Fruit fly (Drosophila melanogaster) whole organism, embryonic: ENCODE data around the gene CG43367.
A peak's percentile ranks its signal among the peaks of the same experiment; 100 is the strongest.

Source experiments
- Ada2b ChIP-seq: fragments of 200-800 bp; sonication (Bioruptor generic); IDR thresholded peaks from 2 replicates; pipeline ENCODE4 v1.3.6; 2022; ENCODE audit warnings: missing biosample characterization, missing genetic modification characterization
- CG10654 ChIP-seq: fragments of 200-800 bp; sonication (Bioruptor generic); optimal IDR thresholded peaks from 2 replicates; lab custom pipeline; 2016; ENCODE audit warnings: missing biosample characterization, missing genetic modification characterization
- CG11723 ChIP-seq: fragments of 200-800 bp; sonication (Bioruptor generic); optimal IDR thresholded peaks from 2 replicates; lab custom pipeline; 2017; ENCODE audit warnings: missing biosample characterization, mild to moderate bottlenecking, missing genetic modification characterization
- CG13775 ChIP-seq: fragments of 200-800 bp; sonication (Bioruptor generic); optimal IDR thresholded peaks from 3 replicates; lab custom pipeline; 2017; ENCODE audit warnings: missing biosample characterization, mild to moderate bottlenecking, missing genetic modification characterization
- CG14860 ChIP-seq: fragments of 200-800 bp; sonication (Bioruptor generic); IDR thresholded peaks from 3 replicates; pipeline ENCODE4 v1.3.6; 2022; ENCODE audit warnings: missing biosample characterization, missing genetic modification characterization; ENCODE audit not compliant: partially characterized antibody
- CG16813 ChIP-seq: fragments of 200-800 bp; sonication (Bioruptor generic); IDR thresholded peaks from 3 replicates; pipeline ENCODE4 v1.3.6; 2022; ENCODE audit warnings: missing biosample characterization, missing genetic modification characterization; ENCODE audit not compliant: partially characterized antibody
- CG17186 ChIP-seq: fragments of 200-800 bp; sonication (Bioruptor generic); optimal IDR thresholded peaks from 3 replicates; lab custom pipeline; 2017; ENCODE audit warnings: missing biosample characterization, missing genetic modification reagents, missing genetic modification characterization
- CG17802 ChIP-seq: fragments of 200-800 bp; sonication (Bioruptor generic); optimal IDR thresholded peaks from 2 replicates; lab custom pipeline; 2018; ENCODE audit warnings: missing biosample characterization, mild to moderate bottlenecking, missing genetic modification characterization, moderate library complexity
- CG2199 ChIP-seq: fragments of 200-800 bp; sonication (Bioruptor generic); IDR thresholded peaks from 3 replicates; pipeline ENCODE4 v1.3.6; 2022; ENCODE audit warnings: missing biosample characterization, missing genetic modification characterization
- CG2678 ChIP-seq: fragments of 200-800 bp; sonication (Bioruptor generic); optimal IDR thresholded peaks from 3 replicates; lab custom pipeline; 2019; ENCODE audit warnings: missing biosample characterization, mild to moderate bottlenecking, missing genetic modification characterization, moderate library complexity
- CG4820 ChIP-seq: fragments of 200-800 bp; sonication (Bioruptor generic); optimal IDR thresholded peaks from 3 replicates; lab custom pipeline; 2016; ENCODE audit warnings: missing biosample characterization, missing genetic modification characterization
- CG7357 ChIP-seq: fragments of 200-800 bp; sonication (Bioruptor generic); IDR thresholded peaks from 3 replicates; pipeline ENCODE4 v1.3.6; 2022; ENCODE audit warnings: missing biosample characterization, missing genetic modification characterization
- CG7839 ChIP-seq: fragments of 200-800 bp; sonication (Bioruptor generic); optimal IDR thresholded peaks from 3 replicates; lab custom pipeline; 2018; ENCODE audit warnings: missing biosample characterization, mild to moderate bottlenecking, missing genetic modification characterization, moderate library complexity
- CG8944 ChIP-seq: fragments of 200-800 bp; sonication (Bioruptor generic); optimal IDR thresholded peaks from 3 replicates; lab custom pipeline; 2016; ENCODE audit warnings: missing biosample characterization, missing genetic modification characterization
- CG9609 ChIP-seq: fragments of 200-800 bp; sonication (Bioruptor generic); optimal IDR thresholded peaks from 3 replicates; lab custom pipeline; 2016; ENCODE audit warnings: missing biosample characterization, missing genetic modification characterization
- CG9727 ChIP-seq: fragments of 200-800 bp; sonication (Bioruptor generic); optimal IDR thresholded peaks from 3 replicates; lab custom pipeline; 2017; ENCODE audit warnings: missing biosample characterization, mild to moderate bottlenecking, missing genetic modification characterization
- CG9932 ChIP-seq: fragments of 200-800 bp; sonication (Bioruptor generic); IDR thresholded peaks from 2 replicates; pipeline ENCODE4 v1.3.6; 2022; ENCODE audit warnings: missing biosample characterization, missing genetic modification characterization
- Fer2 ChIP-seq: fragments of 200-800 bp; sonication (Bioruptor generic); optimal IDR thresholded peaks from 2 replicates; lab custom pipeline; 2018; ENCODE audit warnings: missing biosample characterization, mild to moderate bottlenecking, missing genetic modification characterization, moderate library complexity
- Hr39 ChIP-seq: fragments of >200 bp; optimal IDR thresholded peaks from 2 replicates; lab custom pipeline; 2017
- Hr51 ChIP-seq, 2 experiments: fragments of 200-800 bp; sonication (Bioruptor generic); optimal IDR thresholded peaks; 2 replicates in 1 of 2; 3 replicates in 1 of 2; lab custom pipeline; 2016 to 2018; ENCODE audit warnings: missing biosample characterization in 2 of 2, missing genetic modification characterization in 2 of 2, mild to moderate bottlenecking in 1 of 2, moderate library complexity in 1 of 2
- Mad ChIP-seq: fragments of 200-800 bp; sonication (Bioruptor generic); optimal IDR thresholded peaks from 2 replicates; lab custom pipeline; 2016; ENCODE audit warnings: missing biosample characterization, missing genetic modification characterization
- Myb ChIP-seq: fragments of 200-800 bp; sonication (Bioruptor generic); optimal IDR thresholded peaks from 2 replicates; lab custom pipeline; 2016; ENCODE audit warnings: missing biosample characterization, missing genetic modification characterization
- NFAT ChIP-seq: fragments of 200-800 bp; sonication (Bioruptor generic); IDR thresholded peaks from 2 replicates; pipeline ENCODE4 v1.3.6; 2022; ENCODE audit warnings: missing biosample characterization, missing genetic modification characterization
- Side ChIP-seq: fragments of 200-800 bp; sonication (Bioruptor generic); optimal IDR thresholded peaks from 2 replicates; lab custom pipeline; 2016; ENCODE audit warnings: missing biosample characterization, missing genetic modification characterization
- Six4 ChIP-seq: fragments of 200-800 bp; sonication (Bioruptor generic); optimal IDR thresholded peaks from 2 replicates; lab custom pipeline; 2016; ENCODE audit warnings: missing biosample characterization, missing genetic modification characterization
- ara ChIP-seq: fragments of 200-800 bp; sonication (Bioruptor generic); IDR thresholded peaks from 2 replicates; pipeline ENCODE4 v1.3.6; 2022; ENCODE audit warnings: missing biosample characterization, missing genetic modification characterization
- crp ChIP-seq, 2 experiments: fragments of 200-800 bp; sonication (Bioruptor generic); optimal IDR thresholded peaks; 2 replicates in 1 of 2; 3 replicates in 1 of 2; lab custom pipeline; 2017; ENCODE audit warnings: missing biosample characterization in 2 of 2, missing genetic modification characterization in 2 of 2, mild to moderate bottlenecking in 1 of 2, moderate library complexity in 1 of 2
- dmrt99B ChIP-seq: fragments of 200-800 bp; sonication (Bioruptor generic); optimal IDR thresholded peaks from 2 replicates; lab custom pipeline; 2018; ENCODE audit warnings: missing biosample characterization, mild to moderate bottlenecking, missing genetic modification characterization, moderate library complexity
- ems ChIP-seq: fragments of 200-800 bp; sonication (Bioruptor generic); optimal IDR thresholded peaks from 3 replicates; lab custom pipeline; 2016; ENCODE audit warnings: missing biosample characterization, missing genetic modification characterization
- exex ChIP-seq: fragments of 200-800 bp; sonication (Bioruptor generic); optimal IDR thresholded peaks from 4 replicates; lab custom pipeline; 2018; ENCODE audit warnings: missing biosample characterization, mild to moderate bottlenecking, missing genetic modification characterization, moderate library complexity
- fd102C ChIP-seq: fragments of 200-800 bp; sonication (Bioruptor generic); optimal IDR thresholded peaks from 2 replicates; lab custom pipeline; 2018; ENCODE audit warnings: missing biosample characterization, mild to moderate bottlenecking, missing genetic modification characterization, moderate library complexity
- her ChIP-seq: fragments of 200-800 bp; sonication (Bioruptor generic); optimal IDR thresholded peaks from 2 replicates; lab custom pipeline; 2016; ENCODE audit warnings: missing biosample characterization, missing genetic modification characterization
- jumu ChIP-seq: fragments of 200-800 bp; sonication (Bioruptor generic); optimal IDR thresholded peaks from 3 replicates; lab custom pipeline; 2016; ENCODE audit warnings: missing biosample characterization, missing genetic modification characterization
- kay ChIP-seq: fragments of 200-800 bp; sonication (Bioruptor generic); optimal IDR thresholded peaks from 2 replicates; lab custom pipeline; 2016; ENCODE audit warnings: missing biosample characterization, missing genetic modification characterization
- ken ChIP-seq: fragments of 200-800 bp; sonication (Bioruptor generic); IDR thresholded peaks from 3 replicates; pipeline ENCODE4 v1.3.6; 2022; ENCODE audit warnings: missing biosample characterization, missing genetic modification characterization
- klu ChIP-seq: fragments of 200-800 bp; sonication (Bioruptor generic); IDR thresholded peaks from 2 replicates; pipeline ENCODE4 v1.3.6; 2022; ENCODE audit warnings: missing biosample characterization, missing genetic modification characterization
- lola ChIP-seq, 3 experiments: fragments of >200 bp in 2 of 3; fragments of 200-800 bp in 1 of 3; sonication (Bioruptor generic) in 1 of 3; optimal IDR thresholded peaks; 2 replicates each; lab custom pipeline; 2017 to 2019; ENCODE audit warnings: missing biosample characterization in 3 of 3, missing genetic modification characterization in 3 of 3, mild to moderate bottlenecking in 1 of 3, moderate library complexity in 1 of 3
- mam ChIP-seq: fragments of 200-800 bp; sonication (Bioruptor generic); optimal IDR thresholded peaks from 3 replicates; lab custom pipeline; 2016; ENCODE audit warnings: missing biosample characterization, missing genetic modification characterization
- mld ChIP-seq: fragments of 200-800 bp; sonication (Bioruptor generic); IDR thresholded peaks from 3 replicates; pipeline ENCODE4 v1.3.6; 2022; ENCODE audit warnings: missing biosample characterization, missing genetic modification characterization; ENCODE audit not compliant: partially characterized antibody
- nau ChIP-seq: fragments of 200-800 bp; sonication (Bioruptor generic); optimal IDR thresholded peaks from 3 replicates; lab custom pipeline; 2017; ENCODE audit warnings: missing biosample characterization, mild to moderate bottlenecking, missing genetic modification characterization, missing genetic modification reagents
- nerfin-1 ChIP-seq: fragments of 200-800 bp; sonication (Bioruptor generic); optimal IDR thresholded peaks from 3 replicates; lab custom pipeline; 2019; ENCODE audit warnings: missing biosample characterization, mild to moderate bottlenecking, missing genetic modification characterization, moderate library complexity
- pnt ChIP-seq: fragments of 200-800 bp; sonication (Bioruptor generic); optimal IDR thresholded peaks from 3 replicates; lab custom pipeline; 2016; ENCODE audit warnings: missing biosample characterization, missing genetic modification characterization
- rib ChIP-seq: fragments of 200-800 bp; sonication (Bioruptor generic); IDR thresholded peaks from 2 replicates; pipeline ENCODE4 v1.3.6; 2022; ENCODE audit warnings: missing biosample characterization, missing genetic modification characterization
- ssp ChIP-seq: fragments of 200-800 bp; sonication (Bioruptor generic); IDR thresholded peaks from 2 replicates; pipeline ENCODE4 v1.3.6; 2022; ENCODE audit warnings: missing biosample characterization, missing genetic modification characterization
- stwl ChIP-seq: fragments of 200-800 bp; sonication (Bioruptor generic); optimal IDR thresholded peaks from 3 replicates; lab custom pipeline; 2018; ENCODE audit warnings: missing biosample characterization, mild to moderate bottlenecking, missing genetic modification characterization, moderate library complexity
- tx ChIP-seq: fragments of 200-800 bp; sonication (Bioruptor generic); optimal IDR thresholded peaks from 2 replicates; lab custom pipeline; 2016; ENCODE audit warnings: missing biosample characterization, missing genetic modification characterization
- wdn ChIP-seq: fragments of 200-800 bp; sonication (Bioruptor generic); IDR thresholded peaks from 2 replicates; pipeline ENCODE4 v1.3.6; 2022; ENCODE audit warnings: missing biosample characterization, missing genetic modification characterization
- z ChIP-seq: fragments of 200-800 bp; sonication (Bioruptor generic); IDR thresholded peaks from 3 replicates; pipeline ENCODE4 v1.3.6; 2022; ENCODE audit warnings: missing biosample characterization, missing genetic modification characterization
- zen ChIP-seq: fragments of 200-800 bp; sonication (Bioruptor generic); optimal IDR thresholded peaks from 3 replicates; lab custom pipeline; 2018; ENCODE audit warnings: missing biosample characterization, mild to moderate bottlenecking, missing genetic modification characterization, moderate library complexity

Gene CG43367

DNA sequence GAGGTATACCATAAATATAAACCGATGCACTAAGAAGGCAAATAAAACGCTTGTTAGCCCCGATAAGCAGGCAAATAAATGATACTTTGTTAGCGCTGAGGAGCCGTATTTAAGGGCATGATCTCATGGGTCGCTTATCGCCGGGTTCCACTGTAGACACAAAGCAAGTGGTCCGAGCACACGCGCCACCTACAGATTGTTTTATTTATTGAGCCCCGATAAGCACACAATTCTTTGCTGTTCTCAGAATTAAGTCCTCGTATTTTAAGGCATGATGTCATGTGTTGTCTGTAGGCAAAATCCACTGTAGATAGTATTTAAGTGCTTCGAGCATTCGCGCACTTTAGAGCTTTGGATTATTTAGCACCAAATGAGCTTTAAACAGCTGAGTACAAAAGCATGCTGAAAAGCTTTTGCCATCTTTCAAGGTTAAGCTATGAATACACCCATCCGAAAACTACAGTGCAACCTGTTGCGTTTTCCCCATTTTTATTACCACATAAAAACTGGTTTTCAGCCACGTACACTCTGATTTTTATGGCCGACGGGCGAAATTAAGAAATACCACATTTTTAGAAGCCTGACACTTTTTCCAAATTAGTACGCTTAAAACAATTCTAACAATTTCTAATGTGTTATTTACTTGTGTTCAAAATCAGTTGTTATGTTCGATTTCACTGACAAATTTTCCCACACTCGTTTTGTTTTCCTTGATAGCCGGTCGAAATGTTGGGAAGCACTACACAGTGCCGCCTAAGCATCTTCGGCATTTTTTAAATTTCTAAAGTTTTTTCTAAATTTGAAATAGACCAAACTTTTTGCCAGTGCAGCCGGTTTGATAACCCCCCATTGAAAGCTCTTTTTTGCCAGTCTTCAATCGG is 45.9 kb downstream of the CG43367 start, which contains the start of gene Sqor (continued):
- TF ChIP-seq tx (GFP tag; lab: Kevin White, UChicago) (peak; percentile 67), mld (GFP tag; lab: Robert Waterston, UW) (no peak), CG9727 (peak; percentile 87), fd102C (GFP tag; lab: Kevin White, UChicago) (no peak), ssp (GFP tag; lab: Robert Waterston, UW) (peak; percentile 47), NFAT (GFP tag; lab: Robert Waterston, UW) (peak; percentile 76), CG8944 (GFP tag; lab: Kevin White, UChicago) (peak; percentile 81), z (GFP tag; lab: Robert Waterston, UW) (no peak), lola (GFP tag; optimal IDR thresholded peaks at IDR 0.05; lab: Kevin White, UChicago) (peak in 1 of 3 experiments; percentile 64), her (GFP tag; lab: Kevin White, UChicago) (peak; percentile 86), CG2199 (GFP tag; lab: Robert Waterston, UW) (peak; percentile 70; the same call in 2 of the 3 replicates), klu (GFP tag; lab: Robert Waterston, UW) (peak; percentile 51), jumu (peak; percentile 82), rib (GFP tag; lab: Robert Waterston, UW) (peak; percentile 84), zen (tag; lab: Kevin White, UChicago) (no peak), kay (GFP tag; lab: Kevin White, UChicago) (peak; percentile 54), Mad (GFP tag; lab: Kevin White, UChicago) (peak; percentile 76), ara (GFP tag; lab: Robert Waterston, UW) (peak; percentile 67), CG11723 (GFP tag; lab: Kevin White, UChicago) (peak; percentile 82), CG9609 (GFP tag; lab: Kevin White, UChicago) (peak; percentile 89), wdn (GFP tag; lab: Robert Waterston, UW) (peak; percentile 70), Ada2b (GFP tag; lab: Robert Waterston, UW) (peak; percentile 81), dmrt99B (tag; lab: Kevin White, UChicago) (peak; percentile 88), stwl (tag; lab: Kevin White, UChicago) (peak; percentile 19), exex (peak; percentile 44), CG2678 (tag; lab: Kevin White, UChicago) (peak; percentile 94), mam (peak; percentile 90), CG14860 (GFP tag; lab: Robert Waterston, UW) (no peak), pnt (GFP tag; lab: Kevin White, UChicago) (peak; percentile 82), CG16813 (GFP tag; lab: Robert Waterston, UW) (no peak), CG13775 (GFP tag; lab: Kevin White, UChicago) (peak; percentile 81), nau (GFP tag; lab: Kevin White, UChicago) (no peak), CG17802 (peak; percentile 53), Hr39 (lab: Kevin White, UChicago) (no peak), CG17186 (GFP tag; lab: Kevin White, UChicago) (peak; percentile 4), Fer2 (tag; lab: Kevin White, UChicago) (peak; percentile 66), CG10654 (GFP tag; lab: Kevin White, UChicago) (peak; percentile 51), CG7357 (GFP tag; lab: Robert Waterston, UW) (peak; percentile 75), ems (GFP tag; lab: Kevin White, UChicago) (peak; percentile 91), CG7839 (tag; lab: Kevin White, UChicago) (peak; percentile 89), CG4820 (GFP tag; lab: Kevin White, UChicago) (peak; percentile 48), crp (GFP tag; optimal IDR thresholded peaks at IDR 0.05; lab: Kevin White, UChicago) (peak in 1 of 2 experiments; percentile 80), Myb (GFP tag; lab: Kevin White, UChicago) (peak; percentile 70), Six4 (GFP tag; lab: Kevin White, UChicago) (peak; percentile 32), ken (GFP tag; lab: Robert Waterston, UW) (peak; percentile 57), Side (peak; percentile 87), nerfin-1 (peak; percentile 44), Hr51 (GFP tag; optimal IDR thresholded peaks at IDR 0.05; lab: Kevin White, UChicago) (peak; percentile 89 to 95), CG9932 (peak; percentile 82)
